Worm (Caenorhabditis elegans): Measurements from ENCODE around the gene bre-1.

DNA sequence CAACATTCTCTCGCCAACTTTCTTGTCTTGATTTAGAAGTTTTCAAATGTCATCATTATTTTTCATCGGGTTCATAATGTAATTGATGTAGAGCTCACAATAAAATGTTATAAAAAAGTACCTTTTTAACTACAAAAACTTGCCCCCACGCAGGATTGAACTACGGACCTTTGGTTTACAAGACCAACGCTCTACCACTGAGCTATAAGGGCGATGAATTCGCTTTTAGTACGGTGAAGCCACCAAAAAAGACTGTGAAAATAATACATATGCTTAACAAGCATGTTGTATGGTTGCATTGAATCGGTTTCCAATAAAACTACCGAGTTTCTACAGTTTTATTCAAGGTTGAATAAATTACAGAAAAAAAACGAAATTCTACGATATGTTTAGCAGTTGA is 13.6 kb downstream of the bre-1 start:
- TF ChIP-seq hmg-4 (GFP tag; optimal IDR thresholded peaks at IDR 0.05) (no peak), ets-7 (tag; optimal IDR thresholded peaks at IDR 0.05) (no peak), flt-1 (GFP tag; IDR thresholded peaks at IDR 0.05) (no peak), ceh-13 (GFP tag; optimal IDR thresholded peaks at IDR 0.05) (no peak)

All from whole organism, early embryonic.